Worm (Caenorhabditis elegans): ENCODE measurements around the gene egl-47.

DNA sequence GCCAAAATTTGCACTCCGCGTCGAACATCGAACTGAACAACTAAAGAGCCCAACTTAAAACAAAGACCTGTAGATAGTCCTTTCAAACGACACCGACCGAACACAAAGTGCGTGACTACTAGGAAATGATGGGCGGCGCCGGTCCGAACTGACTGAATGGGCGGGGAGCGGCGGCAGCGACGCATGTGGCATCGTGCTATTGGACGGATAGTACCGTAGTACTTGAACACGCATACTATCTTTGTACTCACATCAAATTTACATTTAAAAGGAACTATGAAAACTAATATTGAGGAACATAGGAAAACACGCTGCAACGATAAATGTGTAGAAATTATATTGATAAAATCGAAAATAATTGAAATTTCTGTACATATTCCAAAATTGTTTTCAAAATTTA is 39.0 kb upstream of the egl-47 start:
- no peak for TF ChIP-seq B0261.1 (tag; optimal IDR thresholded peaks at IDR 0.05)
- no peak for TF ChIP-seq die-1 (tag; optimal IDR thresholded peaks at IDR 0.05)
- no peak for TF ChIP-seq egl-44 (GFP tag; IDR thresholded peaks at IDR 0.05)
- no peak for TF ChIP-seq B0035.1 (tag; optimal IDR thresholded peaks at IDR 0.05)
- no peak for TF ChIP-seq tbx-9 (tag; optimal IDR thresholded peaks at IDR 0.05; ENCODE audit: borderline replicate concordance)
- TF ChIP-seq efl-1 (GFP tag; optimal IDR thresholded peaks at IDR 0.05): no peak
- peak; percentile 92 for TF ChIP-seq nfyb-1 (GFP tag; IDR thresholded peaks at IDR 0.05)
- no peak for TF ChIP-seq T07F8.4 (tag; optimal IDR thresholded peaks at IDR 0.05)
- no peak for TF ChIP-seq mes-4 (tag; optimal IDR thresholded peaks at IDR 0.05)
- TF ChIP-seq ceh-79 (tag; optimal IDR thresholded peaks at IDR 0.05): no peak
- no peak for TF ChIP-seq hlh-12 (tag; optimal IDR thresholded peaks at IDR 0.05)
- no peak for TF ChIP-seq lin-26 (GFP tag; IDR thresholded peaks at IDR 0.05)
- no peak for TF ChIP-seq ama-1 (optimal IDR thresholded peaks at IDR 0.05)
- TF ChIP-seq ama-1 (GFP tag; optimal IDR thresholded peaks at IDR 0.05): no peak
- no peak for TF ChIP-seq lsl-1 (GFP tag; optimal IDR thresholded peaks at IDR 0.05)
